Fruit fly (Drosophila melanogaster) whole organism, prepupa: Measurements from ENCODE around the gene CG33003.

Experiments
- Blimp-1 ChIP-seq: fragments of 200-800 bp; sonication (Bioruptor generic); optimal IDR thresholded peaks from 3 replicates; lab custom pipeline; 2017; ENCODE audit warnings: missing biosample characterization, missing genetic modification characterization, mild to moderate bottlenecking, moderate library complexity, missing genetic modification reagents
- CG10669 ChIP-seq: fragments of 200-800 bp; sonication (Bioruptor generic); optimal IDR thresholded peaks from 3 replicates; lab custom pipeline; 2018; ENCODE audit warnings: missing biosample characterization, mild to moderate bottlenecking, missing genetic modification characterization, moderate library complexity
- CG11902 ChIP-seq: fragments of 200-800 bp; sonication (Bioruptor generic); optimal IDR thresholded peaks from 3 replicates; lab custom pipeline; 2016; ENCODE audit warnings: missing biosample characterization, missing genetic modification characterization
- CG15336 ChIP-seq: fragments of 200-800 bp; sonication (Bioruptor generic); IDR thresholded peaks from 2 replicates; pipeline ENCODE4 v1.3.6; 2022; ENCODE audit warnings: missing biosample characterization, missing genetic modification characterization
- CG1621 ChIP-seq: fragments of 200-800 bp; sonication (Bioruptor generic); optimal IDR thresholded peaks from 3 replicates; lab custom pipeline; 2018; ENCODE audit warnings: missing biosample characterization, mild to moderate bottlenecking, missing genetic modification characterization
- CG34406 ChIP-seq: fragments of 200-800 bp; sonication (Bioruptor generic); optimal IDR thresholded peaks from 3 replicates; lab custom pipeline; 2016; ENCODE audit warnings: missing biosample characterization, missing genetic modification characterization
- CG3919 ChIP-seq: fragments of 200-800 bp; sonication (Bioruptor generic); optimal IDR thresholded peaks from 3 replicates; lab custom pipeline; 2016; ENCODE audit warnings: missing biosample characterization, missing genetic modification characterization
- CG4318 ChIP-seq: fragments of 200-800 bp; sonication (Bioruptor generic); optimal IDR thresholded peaks from 3 replicates; lab custom pipeline; 2017; ENCODE audit warnings: missing biosample characterization, mild to moderate bottlenecking, missing genetic modification characterization
- CG6163 ChIP-seq: fragments of 200-800 bp; sonication (Bioruptor generic); IDR thresholded peaks from 3 replicates; pipeline ENCODE4 v1.3.6; 2022; ENCODE audit warnings: missing biosample characterization, missing genetic modification characterization
- CG6276 ChIP-seq: fragments of 200-800 bp; sonication (Bioruptor generic); optimal IDR thresholded peaks from 2 replicates; lab custom pipeline; 2017; ENCODE audit warnings: missing biosample characterization, mild to moderate bottlenecking, missing genetic modification characterization
- CG6808 ChIP-seq: fragments of 200-800 bp; sonication (Bioruptor generic); optimal IDR thresholded peaks from 3 replicates; lab custom pipeline; 2017; ENCODE audit warnings: missing biosample characterization, missing genetic modification characterization, mild to moderate bottlenecking, moderate library complexity, missing genetic modification reagents
- CG8119 ChIP-seq: fragments of 200-800 bp; sonication (Bioruptor generic); IDR thresholded peaks from 3 replicates; pipeline ENCODE4 v1.3.6; 2022; ENCODE audit warnings: missing biosample characterization, missing genetic modification characterization
- Eip75B ChIP-seq: fragments of 200-800 bp; sonication (Bioruptor generic); optimal IDR thresholded peaks from 3 replicates; lab custom pipeline; 2016; ENCODE audit warnings: missing biosample characterization, missing genetic modification characterization
- Eip78C ChIP-seq: fragments of 200-800 bp; sonication (Bioruptor generic); peaks from one replicate; lab custom pipeline; 2016; ENCODE audit warnings: missing biosample characterization, missing genetic modification characterization
- Hr38 ChIP-seq: sonication (Bioruptor generic); optimal IDR thresholded peaks from 2 replicates; lab custom pipeline; 2016; ENCODE audit warnings: missing biosample characterization, missing genetic modification characterization
- Hr4 ChIP-seq: fragments of 200-800 bp; sonication (Bioruptor generic); optimal IDR thresholded peaks from 3 replicates; lab custom pipeline; 2016; ENCODE audit warnings: missing biosample characterization, missing genetic modification characterization
- Lpt ChIP-seq: fragments of 200-800 bp; sonication (Bioruptor generic); optimal IDR thresholded peaks from 3 replicates; lab custom pipeline; 2016; ENCODE audit warnings: missing biosample characterization, missing genetic modification characterization
- Met ChIP-seq: fragments of 200-800 bp; sonication (Bioruptor generic); optimal IDR thresholded peaks from 3 replicates; lab custom pipeline; 2016; ENCODE audit warnings: missing biosample characterization, missing genetic modification characterization
- OdsH ChIP-seq: fragments of 200-800 bp; sonication (Bioruptor generic); optimal IDR thresholded peaks from 3 replicates; lab custom pipeline; 2016; ENCODE audit warnings: missing biosample characterization, missing genetic modification characterization
- Sox102F ChIP-seq: fragments of 200-800 bp; sonication (Bioruptor generic); optimal IDR thresholded peaks from 2 replicates; lab custom pipeline; 2016; ENCODE audit warnings: missing biosample characterization, mild to moderate bottlenecking, missing genetic modification characterization
- cyc ChIP-seq: fragments of 200-800 bp; sonication (Bioruptor generic); optimal IDR thresholded peaks from 3 replicates; lab custom pipeline; 2016; ENCODE audit warnings: missing biosample characterization, missing genetic modification characterization
- dac ChIP-seq: fragments of 200-800 bp; sonication (Bioruptor generic); optimal IDR thresholded peaks from 2 replicates; lab custom pipeline; 2017; ENCODE audit warnings: missing biosample characterization, mild to moderate bottlenecking, missing genetic modification characterization
- esn ChIP-seq: fragments of 200-800 bp; sonication (Bioruptor generic); optimal IDR thresholded peaks from 2 replicates; lab custom pipeline; 2016; ENCODE audit warnings: missing biosample characterization, mild to moderate bottlenecking, missing genetic modification characterization, moderate library complexity
- fkh ChIP-seq: fragments of 200-800 bp; sonication (Bioruptor generic); optimal IDR thresholded peaks from 3 replicates; lab custom pipeline; 2017; ENCODE audit warnings: missing biosample characterization, mild to moderate bottlenecking, missing genetic modification characterization, moderate library complexity
- lz ChIP-seq: fragments of 200-800 bp; sonication (Bioruptor generic); optimal IDR thresholded peaks from 3 replicates; lab custom pipeline; 2016; ENCODE audit warnings: missing biosample characterization, missing genetic modification characterization
- salr ChIP-seq, 2 experiments: fragments of 200-800 bp; sonication (Bioruptor generic); optimal IDR thresholded peaks; 3 replicates each; lab custom pipeline; 2016 to 2018; ENCODE audit warnings: missing biosample characterization in 2 of 2, missing genetic modification characterization in 2 of 2, mild to moderate bottlenecking in 1 of 2
- spab ChIP-seq: fragments of 200-800 bp; sonication (Bioruptor generic); optimal IDR thresholded peaks from 2 replicates; lab custom pipeline; 2017; ENCODE audit warnings: missing biosample characterization, mild to moderate bottlenecking, missing genetic modification characterization, missing genetic modification reagents
- ss ChIP-seq, 2 experiments: fragments of 200-800 bp; sonication (Bioruptor generic); optimal IDR thresholded peaks; 2 replicates in 1 of 2; 3 replicates in 1 of 2; lab custom pipeline; 2017 to 2018; ENCODE audit warnings: mild to moderate bottlenecking in 2 of 2, missing biosample characterization in 2 of 2, missing genetic modification characterization in 2 of 2, moderate library complexity in 1 of 2
- svp ChIP-seq: fragments of 200-800 bp; sonication (Bioruptor generic); peaks from one replicate; lab custom pipeline; 2016; ENCODE audit warnings: missing biosample characterization, missing genetic modification characterization

Gene CG33003

dm6 chr2L:4375035-4376009 is 25.4 kb upstream of the CG33003 start (continued):
- TF ChIP-seq CG6808 (GFP tag; lab: Kevin White, UChicago) (peak; percentile 68), Lpt (GFP tag; lab: Kevin White, UChicago) (peak; percentile 56), CG15336 (peak; percentile 25; the same call in 1 of the 2 replicates), svp (GFP tag; lab: Kevin White, UChicago) (no peak), cyc (GFP tag; lab: Kevin White, UChicago) (no peak), spab (GFP tag; lab: Kevin White, UChicago) (peak; percentile 47), esn (GFP tag; lab: Kevin White, UChicago) (no peak), salr (GFP tag; optimal IDR thresholded peaks at IDR 0.05; lab: Kevin White, UChicago) (no peak), OdsH (GFP tag; lab: Kevin White, UChicago) (no peak), Blimp-1 (GFP tag; lab: Kevin White, UChicago) (no peak)

dm6 chr2L:4377747-4378146 is 23.0 kb upstream of the CG33003 start:
- peak; percentile 55 for TF ChIP-seq svp (GFP tag; lab: Kevin White, UChicago)
- no peak for TF ChIP-seq Hr4 (GFP tag; lab: Kevin White, UChicago)

dm6 chr2L:4378380-4378779 is 22.4 kb upstream of the CG33003 start:
- no peak for TF ChIP-seq Blimp-1 (GFP tag; lab: Kevin White, UChicago)
- no peak for TF ChIP-seq dac (GFP tag; lab: Kevin White, UChicago)
- no peak for TF ChIP-seq CG4318 (GFP tag; lab: Kevin White, UChicago)
- no peak for TF ChIP-seq Met (GFP tag; lab: Kevin White, UChicago)
- TF ChIP-seq Sox102F: no peak
- no peak for TF ChIP-seq CG10669 (GFP tag; lab: Kevin White, UChicago)
- no peak for TF ChIP-seq Hr38
- no peak for TF ChIP-seq lz (GFP tag; lab: Kevin White, UChicago)
- TF ChIP-seq CG6276 (GFP tag; lab: Kevin White, UChicago): no peak
- TF ChIP-seq ss (GFP tag; optimal IDR thresholded peaks at IDR 0.05; lab: Kevin White, UChicago): no peak
- no peak for TF ChIP-seq Eip78C (GFP tag; lab: Kevin White, UChicago)
- TF ChIP-seq CG8119 (GFP tag; lab: Robert Waterston, UW): no peak
- TF ChIP-seq spab (GFP tag; lab: Kevin White, UChicago): no peak
- TF ChIP-seq CG6163: no peak
- TF ChIP-seq CG11902 (GFP tag; lab: Kevin White, UChicago): no peak
- no peak for TF ChIP-seq CG1621

- TF ChIP-seq CG3919 (GFP tag; lab: Kevin White, UChicago): no peak
- TF ChIP-seq fkh (GFP tag; lab: Kevin White, UChicago): peak; percentile 75
These were observed 18.2 kb upstream of the CG33003 start, which contains the start of gene CG17612 for dm6 chr2L:4382522-4382921. CG17612 (minus strand) TSS chr2L:4382735.

- TF ChIP-seq svp (GFP tag; lab: Kevin White, UChicago): peak; percentile 98
- TF ChIP-seq ss (GFP tag; optimal IDR thresholded peaks at IDR 0.05; lab: Kevin White, UChicago): no peak
- no peak for TF ChIP-seq Hr38
- no peak for TF ChIP-seq CG34406 (GFP tag; lab: Kevin White, UChicago)
- no peak for TF ChIP-seq cyc (GFP tag; lab: Kevin White, UChicago)
- TF ChIP-seq Eip75B: no peak
- TF ChIP-seq, all 60 proteins: peak for 1
These were observed 15.1 kb upstream of the CG33003 start, which contains the start of gene Vps53 for dm6 chr2L:4385387-4386279. Vps53 (minus strand) TSS chr2L:4386062.
